Worm (Caenorhabditis elegans) whole organism, L3 larva: ENCODE measurements around the gene snt-5.

Experiments used
- ceh-82 ChIP-seq: fragments of 150-350 bp; optimal IDR thresholded peaks from 2 replicates; lab custom pipeline; 2014; ENCODE audit warnings: missing biosample characterization, missing genetic modification characterization
- egl-27 ChIP-seq: sonication (generic microtip); optimal IDR thresholded peaks from 4 replicates; lab custom pipeline; 2017; ENCODE audit warnings: missing biosample characterization, missing genetic modification reagents, missing genetic modification characterization
- elt-2 ChIP-seq: sonication (generic microtip); optimal IDR thresholded peaks from 2 replicates; lab custom pipeline; 2016; ENCODE audit warnings: missing genetic modification reagents, mild to moderate bottlenecking, missing genetic modification characterization, missing compliant biosample characterization
- lin-15B ChIP-seq: fragments of 150-350 bp; optimal IDR thresholded peaks from 2 replicates; lab custom pipeline; 2014; ENCODE audit warnings: missing biosample characterization, missing genetic modification characterization
- nfya-1 ChIP-seq: sonication (generic microtip); optimal IDR thresholded peaks from 2 replicates; lab custom pipeline; 2017; ENCODE audit warnings: missing genetic modification characterization, mild to moderate bottlenecking, missing compliant biosample characterization, antibody characterized with exemption, moderate library complexity; ENCODE audit not compliant: insufficient read depth
- nhr-237 ChIP-seq: fragments of 150-350 bp; optimal IDR thresholded peaks from 2 replicates; lab custom pipeline; 2014; ENCODE audit warnings: missing biosample characterization, missing genetic modification characterization
- nhr-25 ChIP-seq: sonication (generic microtip); optimal IDR thresholded peaks from 2 replicates; lab custom pipeline; 2017; ENCODE audit warnings: missing biosample characterization, missing genetic modification characterization
- nhr-28 ChIP-seq: fragments of 150-350 bp; optimal IDR thresholded peaks from 2 replicates; lab custom pipeline; 2014; ENCODE audit warnings: missing biosample characterization, missing genetic modification characterization
- nhr-77 ChIP-seq: fragments of 150-350 bp; optimal IDR thresholded peaks from 2 replicates; lab custom pipeline; 2014; ENCODE audit warnings: missing biosample characterization, missing genetic modification characterization
- zag-1 ChIP-seq: fragments of 150-350 bp; optimal IDR thresholded peaks from 2 replicates; lab custom pipeline; 2014; ENCODE audit warnings: missing biosample characterization, missing genetic modification characterization

DNA sequence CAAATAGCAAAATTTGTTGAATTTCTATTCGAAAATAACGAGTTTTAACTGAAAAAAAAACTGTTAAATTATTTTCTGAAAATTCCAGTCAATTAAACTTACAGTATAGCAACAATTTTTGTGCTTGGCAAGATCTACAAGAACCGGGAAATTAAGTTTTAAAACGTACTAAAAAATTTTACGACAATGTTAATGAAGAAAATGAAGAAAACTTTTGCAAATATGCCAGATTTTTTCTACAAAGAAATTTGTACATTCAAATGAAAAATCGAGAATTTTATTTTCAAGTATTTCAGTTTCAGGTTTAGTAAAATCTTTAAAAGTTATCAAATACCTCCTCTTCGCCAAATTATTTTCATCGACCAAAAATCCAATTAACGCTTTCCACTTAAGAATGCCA, 30.7 kb upstream of the snt-5 start, which contains the start of gene cnc-11:
- no peak for TF ChIP-seq nhr-25 (tag; lab: Kevin White, UChicago)
- no peak for TF ChIP-seq nhr-28 (tag; lab: Kevin White, UChicago)
- no peak for TF ChIP-seq elt-2
- TF ChIP-seq ceh-82 = no peak
- TF ChIP-seq nfya-1 (tag; lab: Kevin White, UChicago) = no peak
- TF ChIP-seq lin-15B (tag; lab: Kevin White, UChicago) = no peak
- TF ChIP-seq nhr-77 (tag; lab: Kevin White, UChicago) = no peak
- TF ChIP-seq zag-1 = no peak
- no peak for TF ChIP-seq egl-27
- TF ChIP-seq nhr-237 (tag; lab: Kevin White, UChicago) = no peak
